Worm (Caenorhabditis elegans) whole organism, late embryonic: ENCODE measurements around the gene Y73B6BL.14.

Experiments used
- hlh-30 ChIP-seq: sonication (generic microtip); optimal IDR thresholded peaks from 2 replicates; lab custom pipeline; 2017; ENCODE audit warnings: antibody characterized with exemption, missing genetic modification characterization, missing compliant biosample characterization; ENCODE audit not compliant: insufficient read depth
- npax-4 ChIP-seq: sonication (generic microtip); optimal IDR thresholded peaks from 2 replicates; lab custom pipeline; 2016; ENCODE audit warnings: missing genetic modification characterization, missing compliant biosample characterization

DNA sequence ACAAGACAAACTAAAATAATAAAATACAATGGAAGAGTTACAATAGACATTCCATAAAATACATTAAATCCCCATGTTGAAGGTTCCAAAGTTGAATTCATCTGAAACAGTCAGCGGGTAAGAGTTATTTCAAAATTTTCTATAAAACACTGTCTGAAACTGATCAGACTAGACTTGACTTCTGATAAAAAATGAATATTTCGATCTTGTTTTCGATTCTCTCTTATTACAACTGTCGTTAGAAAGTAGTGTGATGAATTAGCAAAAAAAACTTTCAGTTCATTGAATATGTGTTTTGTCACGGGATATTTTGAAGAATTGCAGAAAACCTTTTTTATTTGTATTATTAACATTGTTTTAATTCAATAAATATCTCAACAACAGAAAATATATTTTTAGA, 41.0 kb downstream of the Y73B6BL.14 start, which contains the start of gene srv-26:
- TF ChIP-seq hlh-30 (no peak), npax-4 (tag; lab: Kevin White, UChicago) (no peak)
